Worm (Caenorhabditis elegans) whole organism, L2 larva: Measurements from ENCODE around the gene zim-1.

Source experiments
- ZK546.5 ChIP-seq: sonication (generic microtip); optimal IDR thresholded peaks from 2 replicates; lab custom pipeline; 2017; ENCODE audit warnings: missing biosample characterization, missing genetic modification characterization
- fos-1 ChIP-seq: fragments of 150-350 bp; optimal IDR thresholded peaks from 2 replicates; lab custom pipeline; 2014; ENCODE audit warnings: missing biosample characterization, missing genetic modification characterization
- lin-13 ChIP-seq: fragments of 150-350 bp; optimal IDR thresholded peaks from 2 replicates; lab custom pipeline; 2014; ENCODE audit warnings: missing biosample characterization, missing genetic modification reagents, missing genetic modification characterization
- unc-39 ChIP-seq: fragments of 150-350 bp; optimal IDR thresholded peaks from 2 replicates; lab custom pipeline; 2014; ENCODE audit warnings: missing biosample characterization, missing genetic modification characterization
- zag-1 ChIP-seq: fragments of 150-350 bp; optimal IDR thresholded peaks from 2 replicates; lab custom pipeline; 2014; ENCODE audit warnings: missing biosample characterization, missing genetic modification characterization
- ztf-11 ChIP-seq: sonication (generic microtip); optimal IDR thresholded peaks from 2 replicates; lab custom pipeline; 2017; ENCODE audit warnings: missing biosample characterization, missing genetic modification characterization

DNA sequence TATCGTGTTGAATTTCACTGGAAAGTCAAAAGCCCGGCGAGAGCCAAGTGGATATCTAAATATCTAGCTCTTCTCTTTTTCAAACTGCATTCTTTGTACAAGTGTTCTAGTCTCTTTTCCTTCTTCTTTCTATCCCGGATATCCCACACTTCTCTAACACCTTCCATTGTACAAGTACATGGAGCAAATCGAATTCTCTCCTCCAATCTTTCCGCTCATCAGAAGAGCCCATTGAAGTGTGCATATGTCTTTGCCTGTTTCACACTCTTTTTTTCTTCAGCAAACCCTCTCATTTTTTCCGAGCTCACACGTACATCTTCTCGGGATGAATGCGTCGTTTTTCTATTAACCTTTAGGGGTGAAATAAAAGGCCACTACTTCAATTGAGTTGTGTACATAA, 26.6 kb downstream of the zim-1 start:
- TF ChIP-seq lin-13 (GFP tag; lab: Kevin White, UChicago) (no peak), ZK546.5 (tag; lab: Kevin White, UChicago) (no peak), fos-1 (tag; lab: Kevin White, UChicago) (no peak), zag-1 (tag; lab: Kevin White, UChicago) (no peak), unc-39 (tag; lab: Kevin White, UChicago) (no peak), ztf-11 (tag; lab: Kevin White, UChicago) (no peak)
